Fruit fly (Drosophila melanogaster) S2 (cell line): ENCODE measurements around the gene QC.

Experiments
- CG8478 ChIP-seq: fragments of >200 bp; optimal IDR thresholded peaks from 2 replicates; lab custom pipeline; 2018
- CTCF ChIP-seq, 2 experiments: fragments of >200 bp; optimal IDR thresholded peaks; 2 replicates each; lab custom pipeline; 2018

dm6 chr3L:5859029-5859428 is 43.2 kb downstream of the QC start:
- TF ChIP-seq CG8478: no peak
- no peak for TF ChIP-seq CTCF (optimal IDR thresholded peaks at IDR 0.05; lab: Kevin White, UChicago)
